Fruit fly (Drosophila melanogaster) whole organism, embryonic: Measurements from ENCODE around the gene Arpc1.
A peak's percentile ranks its signal among the peaks of the same experiment; 100 is the strongest.

Source experiments
- Bgb ChIP-seq: fragments of 200-800 bp; sonication (Bioruptor generic); IDR thresholded peaks from 2 replicates; pipeline ENCODE4 v1.3.6; 2022; ENCODE audit warnings: missing biosample characterization, missing genetic modification characterization; ENCODE audit not compliant: partially characterized antibody
- CG10267 ChIP-seq: fragments of 200-800 bp; sonication (Bioruptor generic); optimal IDR thresholded peaks from 2 replicates; lab custom pipeline; 2018; ENCODE audit warnings: missing biosample characterization, mild to moderate bottlenecking, missing genetic modification characterization, moderate library complexity
- CG10543 ChIP-seq: fragments of 200-800 bp; sonication (Bioruptor generic); optimal IDR thresholded peaks from 3 replicates; lab custom pipeline; 2017; ENCODE audit warnings: missing biosample characterization, mild to moderate bottlenecking, missing genetic modification characterization, moderate library complexity
- CG11504 ChIP-seq: fragments of 200-800 bp; sonication (Bioruptor generic); optimal IDR thresholded peaks from 3 replicates; lab custom pipeline; 2019; ENCODE audit warnings: missing biosample characterization, mild to moderate bottlenecking, missing genetic modification characterization, moderate library complexity
- CG16863 ChIP-seq: fragments of 200-800 bp; sonication (Bioruptor generic); optimal IDR thresholded peaks from 3 replicates; lab custom pipeline; 2016; ENCODE audit warnings: missing biosample characterization, missing genetic modification characterization
- CG17385 ChIP-seq: fragments of 200-800 bp; sonication (Bioruptor generic); optimal IDR thresholded peaks from 3 replicates; lab custom pipeline; 2018; ENCODE audit warnings: missing biosample characterization, mild to moderate bottlenecking, missing genetic modification characterization
- CG18599 ChIP-seq: fragments of 200-800 bp; sonication (Bioruptor generic); optimal IDR thresholded peaks from 3 replicates; lab custom pipeline; 2017; ENCODE audit warnings: missing biosample characterization, missing genetic modification characterization, mild to moderate bottlenecking, moderate library complexity, missing genetic modification reagents
- CG18764 ChIP-seq: fragments of 200-800 bp; sonication (Bioruptor generic); optimal IDR thresholded peaks from 3 replicates; lab custom pipeline; 2016; ENCODE audit warnings: missing biosample characterization, missing genetic modification characterization
- CG2199 ChIP-seq: fragments of 200-800 bp; sonication (Bioruptor generic); IDR thresholded peaks from 3 replicates; pipeline ENCODE4 v1.3.6; 2022; ENCODE audit warnings: missing biosample characterization, missing genetic modification characterization
- CG30403 ChIP-seq: fragments of 200-800 bp; sonication (Bioruptor generic); optimal IDR thresholded peaks from 3 replicates; lab custom pipeline; 2016; ENCODE audit warnings: missing biosample characterization, missing genetic modification characterization
- CG3847 ChIP-seq: fragments of 200-800 bp; sonication (Bioruptor generic); IDR thresholded peaks from 2 replicates; pipeline ENCODE4 v1.3.6; 2022; ENCODE audit warnings: missing biosample characterization, missing genetic modification characterization
- CG8359 ChIP-seq: fragments of 200-800 bp; sonication (Bioruptor generic); optimal IDR thresholded peaks from 2 replicates; lab custom pipeline; 2017; ENCODE audit warnings: missing biosample characterization, mild to moderate bottlenecking, missing genetic modification characterization, borderline replicate concordance
- CG8924 ChIP-seq: fragments of 200-800 bp; optimal IDR thresholded peaks from 3 replicates; lab custom pipeline; 2019; ENCODE audit warnings: missing biosample characterization, mild to moderate bottlenecking, missing genetic modification characterization, moderate library complexity
- CTCF ChIP-seq: fragments of 200-800 bp; sonication (Bioruptor generic); optimal IDR thresholded peaks from 2 replicates; lab custom pipeline; 2017; ENCODE audit warnings: missing biosample characterization, mild to moderate bottlenecking, missing genetic modification characterization, moderate library complexity
- Dfd ChIP-seq, 2 experiments: fragments of >200 bp; optimal IDR thresholded peaks; 2 replicates each; lab custom pipeline; 2017; ENCODE audit warnings: missing biosample characterization in 2 of 2, missing genetic modification characterization in 2 of 2
- Doc3 ChIP-seq: fragments of 200-800 bp; sonication (Bioruptor generic); IDR thresholded peaks from 3 replicates; pipeline ENCODE4 v1.3.6; 2022; ENCODE audit warnings: missing biosample characterization, missing genetic modification characterization; ENCODE audit not compliant: partially characterized antibody
- E2f2 ChIP-seq: fragments of 200-800 bp; sonication (Bioruptor generic); IDR thresholded peaks from 2 replicates; pipeline ENCODE4 v1.3.6; 2022; ENCODE audit warnings: missing biosample characterization, missing genetic modification characterization
- H2.0 ChIP-seq: fragments of 200-800 bp; sonication (Bioruptor generic); IDR thresholded peaks from 2 replicates; pipeline ENCODE4 v1.3.6; 2022; ENCODE audit warnings: missing biosample characterization, missing genetic modification characterization
- HLH54F ChIP-seq: fragments of 200-800 bp; sonication (Bioruptor generic); optimal IDR thresholded peaks from 3 replicates; lab custom pipeline; 2016; ENCODE audit warnings: missing biosample characterization, missing genetic modification characterization
- HmgD ChIP-seq: fragments of 200-800 bp; sonication (Bioruptor generic); optimal IDR thresholded peaks from 3 replicates; lab custom pipeline; 2016; ENCODE audit warnings: missing biosample characterization, missing genetic modification characterization
- Hr78 ChIP-seq, 2 experiments: fragments of 200-800 bp in 1 of 2; fragments of >200 bp in 1 of 2; sonication (Bioruptor generic) in 1 of 2; optimal IDR thresholded peaks; 2 replicates each; lab custom pipeline; 2017 to 2019; ENCODE audit warnings: missing biosample characterization in 2 of 2, missing genetic modification characterization in 2 of 2, mild to moderate bottlenecking in 1 of 2, moderate library complexity in 1 of 2
- Hsf ChIP-seq: fragments of 200-800 bp; sonication (Bioruptor generic); optimal IDR thresholded peaks from 3 replicates; lab custom pipeline; 2016; ENCODE audit warnings: missing biosample characterization, missing genetic modification characterization
- Kr ChIP-seq: fragments of 200-800 bp; sonication (Bioruptor generic); optimal IDR thresholded peaks from 2 replicates; lab custom pipeline; 2017; ENCODE audit warnings: missing biosample characterization, mild to moderate bottlenecking, missing genetic modification characterization
- MESR4 ChIP-seq: fragments of 200-800 bp; sonication (Bioruptor generic); optimal IDR thresholded peaks from 2 replicates; lab custom pipeline; 2018; ENCODE audit warnings: missing biosample characterization, mild to moderate bottlenecking, missing genetic modification characterization, moderate library complexity
- Meics ChIP-seq: fragments of 200-800 bp; sonication (Bioruptor generic); optimal IDR thresholded peaks from 2 replicates; lab custom pipeline; 2017; ENCODE audit warnings: missing biosample characterization, mild to moderate bottlenecking, missing genetic modification characterization
- Myb ChIP-seq: fragments of 200-800 bp; sonication (Bioruptor generic); optimal IDR thresholded peaks from 2 replicates; lab custom pipeline; 2016; ENCODE audit warnings: missing biosample characterization, missing genetic modification characterization
- Xbp1 ChIP-seq: fragments of 200-800 bp; sonication (Bioruptor generic); optimal IDR thresholded peaks from 3 replicates; lab custom pipeline; 2016; ENCODE audit warnings: missing biosample characterization, mild to moderate bottlenecking, missing genetic modification characterization
- ap ChIP-seq: fragments of 200-800 bp; sonication (Bioruptor generic); IDR thresholded peaks from 2 replicates; pipeline ENCODE4 v1.3.6; 2022; ENCODE audit warnings: missing biosample characterization, missing genetic modification characterization
- bowl ChIP-seq: fragments of 200-800 bp; sonication (Bioruptor generic); IDR thresholded peaks from 2 replicates; pipeline ENCODE4 v1.3.6; 2022; ENCODE audit warnings: missing biosample characterization, missing genetic modification characterization
- ems ChIP-seq: fragments of 200-800 bp; sonication (Bioruptor generic); optimal IDR thresholded peaks from 3 replicates; lab custom pipeline; 2016; ENCODE audit warnings: missing biosample characterization, missing genetic modification characterization
- eyg ChIP-seq: fragments of 200-800 bp; sonication (Bioruptor generic); optimal IDR thresholded peaks from 3 replicates; lab custom pipeline; 2016; ENCODE audit warnings: missing biosample characterization, missing genetic modification characterization
- fd3F ChIP-seq: fragments of 200-800 bp; sonication (Bioruptor generic); optimal IDR thresholded peaks from 2 replicates; lab custom pipeline; 2018; ENCODE audit warnings: missing biosample characterization, mild to moderate bottlenecking, missing genetic modification characterization, moderate library complexity
- gce ChIP-seq: fragments of 200-800 bp; sonication (Bioruptor generic); IDR thresholded peaks from 3 replicates; pipeline ENCODE4 v1.3.6; 2022; ENCODE audit warnings: missing biosample characterization, missing genetic modification characterization
- gsb ChIP-seq: fragments of 200-800 bp; sonication (Bioruptor generic); IDR thresholded peaks from 2 replicates; pipeline ENCODE4 v1.3.6; 2022; ENCODE audit warnings: missing biosample characterization, missing genetic modification characterization
- gsb-n ChIP-seq: fragments of 200-800 bp; sonication (Bioruptor generic); optimal IDR thresholded peaks from 3 replicates; lab custom pipeline; 2018; ENCODE audit warnings: missing biosample characterization, mild to moderate bottlenecking, missing genetic modification characterization
- hb ChIP-seq: fragments of 200-800 bp; sonication (Bioruptor generic); IDR thresholded peaks from 3 replicates; pipeline ENCODE4 v1.3.6; 2022; ENCODE audit warnings: missing biosample characterization, missing genetic modification characterization; ENCODE audit not compliant: partially characterized antibody
- lab ChIP-seq: fragments of 200-800 bp; sonication (Bioruptor generic); optimal IDR thresholded peaks from 3 replicates; lab custom pipeline; 2017; ENCODE audit warnings: missing biosample characterization, missing genetic modification characterization, mild to moderate bottlenecking, moderate library complexity, missing genetic modification reagents
- lov ChIP-seq, 2 experiments: fragments of 200-800 bp in 1 of 2; fragments of >200 bp in 1 of 2; sonication (Bioruptor generic) in 1 of 2; IDR thresholded peaks in 1 of 2; optimal IDR thresholded peaks in 1 of 2; 2 replicates in 1 of 2; 3 replicates in 1 of 2; pipeline versions ENCODE4 v1.3.6 to Lab custom; 2017 to 2022; ENCODE audit warnings: missing biosample characterization in 1 of 2, missing genetic modification characterization in 1 of 2
- org-1 ChIP-seq: fragments of 200-800 bp; sonication (Bioruptor generic); optimal IDR thresholded peaks from 2 replicates; lab custom pipeline; 2017; ENCODE audit warnings: missing biosample characterization, missing genetic modification characterization
- prd ChIP-seq, 3 experiments: fragments of >200 bp in 2 of 3; fragments of 200-800 bp in 1 of 3; sonication (Bioruptor generic) in 1 of 3; optimal IDR thresholded peaks in 2 of 3; IDR thresholded peaks in 1 of 3; 2 replicates in 2 of 3; 3 replicates in 1 of 3; pipeline versions ENCODE4 v1.3.6 to Lab custom; 2017 to 2022; ENCODE audit warnings: missing biosample characterization in 1 of 3, missing genetic modification characterization in 1 of 3
- rib ChIP-seq: fragments of 200-800 bp; sonication (Bioruptor generic); IDR thresholded peaks from 2 replicates; pipeline ENCODE4 v1.3.6; 2022; ENCODE audit warnings: missing biosample characterization, missing genetic modification characterization
- row ChIP-seq: fragments of 200-800 bp; sonication (Bioruptor generic); IDR thresholded peaks from 3 replicates; pipeline ENCODE4 v1.3.6; 2022; ENCODE audit warnings: missing biosample characterization, missing genetic modification characterization
- seq ChIP-seq: fragments of 200-800 bp; sonication (Bioruptor generic); IDR thresholded peaks from 2 replicates; pipeline ENCODE4 v1.3.6; 2022; ENCODE audit warnings: missing biosample characterization, missing genetic modification characterization
- shn ChIP-seq: fragments of 200-800 bp; sonication (Bioruptor generic); optimal IDR thresholded peaks from 3 replicates; lab custom pipeline; 2016; ENCODE audit warnings: missing biosample characterization, missing genetic modification characterization
- sob ChIP-seq: fragments of 200-800 bp; sonication (Bioruptor generic); IDR thresholded peaks from 2 replicates; pipeline ENCODE4 v1.3.6; 2022; ENCODE audit warnings: missing biosample characterization, missing genetic modification characterization
- trem ChIP-seq: fragments of 200-800 bp; optimal IDR thresholded peaks from 3 replicates; lab custom pipeline; 2019; ENCODE audit warnings: missing biosample characterization, mild to moderate bottlenecking, missing genetic modification characterization, moderate library complexity
- usp ChIP-seq: fragments of >200 bp; optimal IDR thresholded peaks from 2 replicates; lab custom pipeline; 2017; ENCODE audit warnings: missing biosample characterization, missing genetic modification characterization
- wek ChIP-seq: fragments of 200-800 bp; sonication (Bioruptor generic); optimal IDR thresholded peaks from 3 replicates; lab custom pipeline; 2018; ENCODE audit warnings: missing biosample characterization, mild to moderate bottlenecking, missing genetic modification characterization, moderate library complexity

The Arpc1 gene

DNA sequence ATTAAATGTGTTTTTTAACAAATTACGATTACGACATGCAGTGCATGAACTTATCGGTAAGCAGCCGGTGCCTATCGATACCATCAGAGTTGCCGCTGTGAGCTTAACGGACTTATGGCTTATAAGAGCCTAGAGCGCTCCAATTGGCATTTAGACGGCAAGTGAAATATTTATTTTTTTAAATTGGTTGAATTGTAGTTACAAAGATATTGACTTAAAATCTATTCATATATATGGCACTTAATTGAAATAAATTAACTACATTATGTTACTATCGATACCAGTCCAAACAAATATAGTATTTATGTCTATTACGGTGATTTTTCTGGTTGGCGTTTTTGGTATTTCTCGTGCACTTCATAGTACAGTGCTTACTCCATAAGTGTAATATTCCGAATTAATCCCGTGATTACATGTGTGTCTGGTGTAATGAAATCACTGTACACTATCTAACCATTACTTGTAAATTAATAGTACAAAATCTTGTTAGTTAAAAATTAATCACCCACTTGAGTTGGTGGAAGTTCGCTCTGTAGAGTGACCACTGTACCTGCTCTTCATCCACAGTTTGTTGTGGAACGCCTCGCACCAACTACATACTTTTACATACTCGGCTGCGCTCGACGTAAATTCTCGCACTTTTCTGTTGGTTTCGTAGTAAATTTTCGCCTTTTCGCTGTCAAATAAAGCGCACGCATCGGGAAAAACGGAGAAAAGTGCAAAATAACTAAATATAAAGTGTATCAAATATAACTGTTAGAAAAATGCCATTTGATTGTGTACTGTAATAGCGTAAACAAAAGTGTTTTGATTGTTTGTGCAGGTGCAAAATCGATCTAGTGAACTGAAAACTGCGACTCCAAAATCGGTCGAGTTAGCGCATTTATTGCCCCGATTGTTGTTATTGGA is 5.7 kb upstream of the Arpc1 start, which contains the start of the genes mRpS23 and CenG1A (continued):
- TF ChIP-seq CG11504 (tag; lab: Kevin White, UChicago) (peak; percentile 99), CTCF (GFP tag; lab: Kevin White, UChicago) (peak; percentile 82), bowl (peak; percentile 100), MESR4 (GFP tag; lab: Kevin White, UChicago) (peak; percentile 99), CG30403 (GFP tag; lab: Kevin White, UChicago) (peak; percentile 100), Hsf (GFP tag; lab: Kevin White, UChicago) (peak; percentile 100), ap (peak; percentile 100), gce (GFP tag; lab: Robert Waterston, UW) (peak; percentile 100), ems (GFP tag; lab: Kevin White, UChicago) (peak; percentile 100), E2f2 (GFP tag; lab: Robert Waterston, UW) (peak; percentile 95), eyg (GFP tag; lab: Kevin White, UChicago) (peak; percentile 99), fd3F (GFP tag; lab: Kevin White, UChicago) (peak; percentile 100), lov (optimal IDR thresholded peaks at IDR 0.05; lab: Kevin White, UChicago) (no peak), lov (GFP tag; IDR thresholded peaks at IDR 0.05; lab: Robert Waterston, UW) (peak; percentile 100), usp (no peak), Hr78 (GFP tag; optimal IDR thresholded peaks at IDR 0.05; lab: Kevin White, UChicago) (peak in 1 of 2 experiments; percentile 97), trem (tag; lab: Kevin White, UChicago) (peak; percentile 98), shn (GFP tag; lab: Kevin White, UChicago) (peak; percentile 99), prd (optimal IDR thresholded peaks at IDR 0.05; lab: Kevin White, UChicago) (no peak), prd (GFP tag; IDR thresholded peaks at IDR 0.05; lab: Robert Waterston, UW) (peak; percentile 100), Xbp1 (GFP tag; lab: Kevin White, UChicago) (peak; percentile 100), CG10267 (peak; percentile 99), org-1 (GFP tag; lab: Kevin White, UChicago) (peak; percentile 100), lab (GFP tag; lab: Kevin White, UChicago) (peak; percentile 100), CG10543 (GFP tag; lab: Kevin White, UChicago) (peak; percentile 99), row (GFP tag; lab: Robert Waterston, UW) (peak; percentile 100), Myb (peak; percentile 96), Dfd (GFP tag; optimal IDR thresholded peaks at IDR 0.05; lab: Kevin White, UChicago) (no peak), CG8924 (peak; percentile 100), H2.0 (peak; percentile 100), rib (GFP tag; lab: Robert Waterston, UW) (peak; percentile 100), HLH54F (peak; percentile 100), CG17385 (GFP tag; lab: Kevin White, UChicago) (peak; percentile 100), CG3847 (GFP tag; lab: Robert Waterston, UW) (peak; percentile 100), CG18764 (GFP tag; lab: Kevin White, UChicago) (peak; percentile 99), gsb (peak; percentile 100), CG18599 (GFP tag; lab: Kevin White, UChicago) (peak; percentile 100), wek (GFP tag; lab: Kevin White, UChicago) (peak; percentile 99), CG16863 (GFP tag; lab: Kevin White, UChicago) (peak; percentile 100), Meics (GFP tag; lab: Kevin White, UChicago) (peak; percentile 100), Doc3 (GFP tag; lab: Robert Waterston, UW) (peak; percentile 84), HmgD (GFP tag; lab: Kevin White, UChicago) (peak; percentile 99), seq (peak; percentile 100), gsb-n (tag; lab: Kevin White, UChicago) (peak; percentile 100), hb (GFP tag; lab: Robert Waterston, UW) (peak; percentile 83), CG2199 (GFP tag; lab: Robert Waterston, UW) (peak; percentile 100), CG8359 (peak; percentile 97), Bgb (GFP tag; lab: Robert Waterston, UW) (peak; percentile 70), sob (GFP tag; lab: Robert Waterston, UW) (peak; percentile 100), Kr (GFP tag; lab: Kevin White, UChicago) (peak; percentile 94)
